Fruit fly (Drosophila melanogaster) whole organism, prepupa: ENCODE data around the gene CG32071.

Source experiments
- Blimp-1 ChIP-seq: fragments of 200-800 bp; sonication (Bioruptor generic); optimal IDR thresholded peaks from 3 replicates; lab custom pipeline; 2017; ENCODE audit warnings: missing biosample characterization, missing genetic modification characterization, mild to moderate bottlenecking, moderate library complexity, missing genetic modification reagents
- CG10669 ChIP-seq: fragments of 200-800 bp; sonication (Bioruptor generic); optimal IDR thresholded peaks from 3 replicates; lab custom pipeline; 2018; ENCODE audit warnings: missing biosample characterization, mild to moderate bottlenecking, missing genetic modification characterization, moderate library complexity
- CG11294 ChIP-seq: fragments of 200-800 bp; sonication (Bioruptor generic); IDR thresholded peaks from 2 replicates; pipeline ENCODE4 v1.3.6; 2022; ENCODE audit warnings: missing biosample characterization, missing genetic modification characterization
- CG11762 ChIP-seq: fragments of 200-800 bp; sonication (Bioruptor generic); optimal IDR thresholded peaks from 3 replicates; lab custom pipeline; 2016; ENCODE audit warnings: missing biosample characterization, missing genetic modification characterization; ENCODE audit not compliant: insufficient read depth
- CG15336 ChIP-seq: fragments of 200-800 bp; sonication (Bioruptor generic); IDR thresholded peaks from 2 replicates; pipeline ENCODE4 v1.3.6; 2022; ENCODE audit warnings: missing biosample characterization, missing genetic modification characterization
- CG1621 ChIP-seq: fragments of 200-800 bp; sonication (Bioruptor generic); optimal IDR thresholded peaks from 3 replicates; lab custom pipeline; 2018; ENCODE audit warnings: missing biosample characterization, mild to moderate bottlenecking, missing genetic modification characterization
- CG16779 ChIP-seq: fragments of 200-800 bp; sonication (Bioruptor generic); optimal IDR thresholded peaks from 3 replicates; lab custom pipeline; 2017; ENCODE audit warnings: missing biosample characterization, mild to moderate bottlenecking, missing genetic modification characterization
- CG31627 ChIP-seq: fragments of 200-800 bp; sonication (Bioruptor generic); optimal IDR thresholded peaks from 3 replicates; lab custom pipeline; 2016; ENCODE audit warnings: missing biosample characterization, missing genetic modification characterization
- CG32006 ChIP-seq: fragments of 200-800 bp; sonication (Bioruptor generic); optimal IDR thresholded peaks from 3 replicates; lab custom pipeline; 2017; ENCODE audit warnings: missing biosample characterization, mild to moderate bottlenecking, missing genetic modification characterization
- CG3919 ChIP-seq: fragments of 200-800 bp; sonication (Bioruptor generic); optimal IDR thresholded peaks from 3 replicates; lab custom pipeline; 2016; ENCODE audit warnings: missing biosample characterization, missing genetic modification characterization
- CG4318 ChIP-seq: fragments of 200-800 bp; sonication (Bioruptor generic); optimal IDR thresholded peaks from 3 replicates; lab custom pipeline; 2017; ENCODE audit warnings: missing biosample characterization, mild to moderate bottlenecking, missing genetic modification characterization
- CG6792 ChIP-seq: fragments of 200-800 bp; sonication (Bioruptor generic); optimal IDR thresholded peaks from 3 replicates; lab custom pipeline; 2016; ENCODE audit warnings: missing biosample characterization, missing genetic modification characterization
- CG6808 ChIP-seq: fragments of 200-800 bp; sonication (Bioruptor generic); optimal IDR thresholded peaks from 3 replicates; lab custom pipeline; 2017; ENCODE audit warnings: missing biosample characterization, missing genetic modification characterization, mild to moderate bottlenecking, moderate library complexity, missing genetic modification reagents
- CG6854 ChIP-seq: fragments of 200-800 bp; sonication (Bioruptor generic); optimal IDR thresholded peaks from 2 replicates; lab custom pipeline; 2017; ENCODE audit warnings: missing biosample characterization, mild to moderate bottlenecking, missing genetic modification characterization
- CG7368 ChIP-seq: fragments of 200-800 bp; sonication (Bioruptor generic); optimal IDR thresholded peaks from 3 replicates; lab custom pipeline; 2016; ENCODE audit warnings: missing biosample characterization, missing genetic modification characterization
- CG8119 ChIP-seq: fragments of 200-800 bp; sonication (Bioruptor generic); IDR thresholded peaks from 3 replicates; pipeline ENCODE4 v1.3.6; 2022; ENCODE audit warnings: missing biosample characterization, missing genetic modification characterization
- CG8319 ChIP-seq: fragments of 200-800 bp; sonication (Bioruptor generic); optimal IDR thresholded peaks from 3 replicates; lab custom pipeline; 2016; ENCODE audit warnings: missing biosample characterization, missing genetic modification characterization
- CG8632 ChIP-seq: fragments of 200-800 bp; sonication (Bioruptor generic); optimal IDR thresholded peaks from 3 replicates; lab custom pipeline; 2016; ENCODE audit warnings: missing biosample characterization, missing genetic modification characterization
- CG9139 ChIP-seq: fragments of 200-800 bp; sonication (Bioruptor generic); optimal IDR thresholded peaks from 3 replicates; lab custom pipeline; 2017; ENCODE audit warnings: missing biosample characterization, mild to moderate bottlenecking, missing genetic modification characterization
- Eip75B ChIP-seq: fragments of 200-800 bp; sonication (Bioruptor generic); optimal IDR thresholded peaks from 3 replicates; lab custom pipeline; 2016; ENCODE audit warnings: missing biosample characterization, missing genetic modification characterization
- Eip78C ChIP-seq: fragments of 200-800 bp; sonication (Bioruptor generic); peaks from one replicate; lab custom pipeline; 2016; ENCODE audit warnings: missing biosample characterization, missing genetic modification characterization
- Eip93F ChIP-seq: fragments of 200-800 bp; sonication (Bioruptor generic); optimal IDR thresholded peaks from 2 replicates; lab custom pipeline; 2016; ENCODE audit warnings: missing biosample characterization, mild to moderate bottlenecking, missing genetic modification characterization
- Ets21C ChIP-seq: fragments of 200-800 bp; sonication (Bioruptor generic); optimal IDR thresholded peaks from 3 replicates; lab custom pipeline; 2016; ENCODE audit warnings: missing biosample characterization, missing genetic modification characterization
- Ets96B ChIP-seq: fragments of 200-800 bp; optimal IDR thresholded peaks from 2 replicates; lab custom pipeline; 2019; ENCODE audit warnings: missing biosample characterization, mild to moderate bottlenecking, missing genetic modification characterization, moderate library complexity
- Hr38 ChIP-seq: sonication (Bioruptor generic); optimal IDR thresholded peaks from 2 replicates; lab custom pipeline; 2016; ENCODE audit warnings: missing biosample characterization, missing genetic modification characterization
- Hr39 ChIP-seq: fragments of 200-800 bp; sonication (Bioruptor generic); optimal IDR thresholded peaks from 2 replicates; lab custom pipeline; 2016; ENCODE audit warnings: missing biosample characterization, missing genetic modification characterization
- Hr4 ChIP-seq: fragments of 200-800 bp; sonication (Bioruptor generic); optimal IDR thresholded peaks from 3 replicates; lab custom pipeline; 2016; ENCODE audit warnings: missing biosample characterization, missing genetic modification characterization
- Lpt ChIP-seq: fragments of 200-800 bp; sonication (Bioruptor generic); optimal IDR thresholded peaks from 3 replicates; lab custom pipeline; 2016; ENCODE audit warnings: missing biosample characterization, missing genetic modification characterization
- OdsH ChIP-seq: fragments of 200-800 bp; sonication (Bioruptor generic); optimal IDR thresholded peaks from 3 replicates; lab custom pipeline; 2016; ENCODE audit warnings: missing biosample characterization, missing genetic modification characterization
- Sox102F ChIP-seq: fragments of 200-800 bp; sonication (Bioruptor generic); optimal IDR thresholded peaks from 2 replicates; lab custom pipeline; 2016; ENCODE audit warnings: missing biosample characterization, mild to moderate bottlenecking, missing genetic modification characterization
- Sox15 ChIP-seq: fragments of 200-800 bp; sonication (Bioruptor generic); optimal IDR thresholded peaks from 3 replicates; lab custom pipeline; 2016; ENCODE audit warnings: missing biosample characterization, missing genetic modification characterization
- achi ChIP-seq: fragments of 200-800 bp; sonication (Bioruptor generic); optimal IDR thresholded peaks from 3 replicates; lab custom pipeline; 2016; ENCODE audit warnings: missing biosample characterization, missing genetic modification characterization
- dac ChIP-seq: fragments of 200-800 bp; sonication (Bioruptor generic); optimal IDR thresholded peaks from 2 replicates; lab custom pipeline; 2017; ENCODE audit warnings: missing biosample characterization, mild to moderate bottlenecking, missing genetic modification characterization
- dsx ChIP-seq: fragments of 200-800 bp; optimal IDR thresholded peaks from 3 replicates; lab custom pipeline; 2019; ENCODE audit warnings: missing biosample characterization, mild to moderate bottlenecking, missing genetic modification characterization, moderate library complexity; ENCODE audit not compliant: poor library complexity, severe bottlenecking
- eg ChIP-seq: fragments of 200-800 bp; sonication (Bioruptor generic); IDR thresholded peaks from 3 replicates; pipeline ENCODE4 v1.3.6; 2022; ENCODE audit warnings: missing biosample characterization, missing genetic modification characterization
- fd59A ChIP-seq: fragments of 200-800 bp; sonication (Bioruptor generic); optimal IDR thresholded peaks from 2 replicates; lab custom pipeline; 2017; ENCODE audit warnings: missing biosample characterization, mild to moderate bottlenecking, missing genetic modification characterization, missing genetic modification reagents
- fkh ChIP-seq: fragments of 200-800 bp; sonication (Bioruptor generic); optimal IDR thresholded peaks from 3 replicates; lab custom pipeline; 2017; ENCODE audit warnings: missing biosample characterization, mild to moderate bottlenecking, missing genetic modification characterization, moderate library complexity
- lz ChIP-seq: fragments of 200-800 bp; sonication (Bioruptor generic); optimal IDR thresholded peaks from 3 replicates; lab custom pipeline; 2016; ENCODE audit warnings: missing biosample characterization, missing genetic modification characterization
- net ChIP-seq: fragments of 200-800 bp; sonication (Bioruptor generic); optimal IDR thresholded peaks from 3 replicates; lab custom pipeline; 2016; ENCODE audit warnings: missing biosample characterization, missing genetic modification characterization
- pdm3 ChIP-seq: fragments of 200-800 bp; sonication (Bioruptor generic); optimal IDR thresholded peaks from 3 replicates; lab custom pipeline; 2016; ENCODE audit warnings: missing biosample characterization, missing genetic modification characterization
- spab ChIP-seq: fragments of 200-800 bp; sonication (Bioruptor generic); optimal IDR thresholded peaks from 2 replicates; lab custom pipeline; 2017; ENCODE audit warnings: missing biosample characterization, mild to moderate bottlenecking, missing genetic modification characterization, missing genetic modification reagents
- ss ChIP-seq, 2 experiments: fragments of 200-800 bp; sonication (Bioruptor generic); optimal IDR thresholded peaks; 2 replicates in 1 of 2; 3 replicates in 1 of 2; lab custom pipeline; 2017 to 2018; ENCODE audit warnings: mild to moderate bottlenecking in 2 of 2, missing biosample characterization in 2 of 2, missing genetic modification characterization in 2 of 2, moderate library complexity in 1 of 2
- svp ChIP-seq: fragments of 200-800 bp; sonication (Bioruptor generic); peaks from one replicate; lab custom pipeline; 2016; ENCODE audit warnings: missing biosample characterization, missing genetic modification characterization
- topi ChIP-seq: fragments of 200-800 bp; sonication (Bioruptor generic); optimal IDR thresholded peaks from 3 replicates; lab custom pipeline; 2016; ENCODE audit warnings: missing biosample characterization, missing genetic modification characterization
- vri ChIP-seq: fragments of 200-800 bp; sonication (Bioruptor generic); optimal IDR thresholded peaks from 3 replicates; lab custom pipeline; 2016; ENCODE audit warnings: missing biosample characterization, mild to moderate bottlenecking, missing genetic modification characterization

The CG32071 gene

DNA sequence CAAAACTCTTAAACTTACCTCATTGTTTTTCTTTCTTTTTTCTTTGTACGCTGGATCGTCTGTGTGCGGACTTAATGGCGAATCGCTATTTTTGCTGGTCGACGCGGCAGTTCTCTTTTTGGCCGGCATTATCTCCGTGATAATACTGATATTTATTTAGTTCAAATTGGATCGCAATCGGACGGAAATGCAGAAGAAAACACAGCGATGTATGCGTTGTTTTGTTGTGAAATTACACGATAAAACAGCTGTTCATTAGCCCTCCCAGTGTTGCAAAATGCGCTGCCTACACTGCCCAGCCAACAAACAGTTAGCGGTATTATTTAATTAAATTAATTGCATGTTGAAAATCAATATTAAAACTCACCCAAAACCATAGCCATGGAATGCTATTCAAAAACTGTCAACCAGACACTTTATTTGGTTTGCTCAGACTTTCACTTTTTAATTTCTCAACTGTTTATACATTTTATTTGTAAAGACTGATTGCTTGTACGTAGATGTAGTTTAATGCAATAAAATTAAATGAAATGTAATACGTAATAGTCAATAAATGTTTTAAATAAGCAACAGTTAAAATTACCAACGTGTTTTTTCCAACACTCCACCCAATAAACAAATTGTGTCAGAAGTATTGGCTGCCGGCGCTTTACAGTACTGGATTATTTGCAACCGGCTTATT is 5.5 kb downstream of the CG32071 start, which contains the start of the genes Irbp18 and APP-BP1 (continued):
- peak; percentile 95 for TF ChIP-seq net (GFP tag; lab: Kevin White, UChicago)
- TF ChIP-seq pdm3 = peak; percentile 97
- peak; percentile 92 for TF ChIP-seq CG8632 (GFP tag; lab: Kevin White, UChicago)
- TF ChIP-seq Ets96B (tag; lab: Kevin White, UChicago) = peak; percentile 90
- peak; percentile 93 for TF ChIP-seq CG6792 (GFP tag; lab: Kevin White, UChicago)
- TF ChIP-seq ss (GFP tag; optimal IDR thresholded peaks at IDR 0.05; lab: Kevin White, UChicago) = peak in 1 of 2 experiments; percentile 90
- peak; percentile 90 for TF ChIP-seq dac
- peak; percentile 83 for TF ChIP-seq CG6854 (GFP tag; lab: Kevin White, UChicago)
- TF ChIP-seq lz (GFP tag; lab: Kevin White, UChicago) = peak; percentile 97
- TF ChIP-seq topi (GFP tag; lab: Kevin White, UChicago) = peak; percentile 97
- TF ChIP-seq CG9139 (GFP tag; lab: Kevin White, UChicago) = peak; percentile 79
- peak; percentile 87 for TF ChIP-seq CG6808 (GFP tag; lab: Kevin White, UChicago)
- TF ChIP-seq Sox15 (GFP tag; lab: Kevin White, UChicago) = peak; percentile 94
- peak; percentile 92 for TF ChIP-seq Lpt
- TF ChIP-seq fkh (GFP tag; lab: Kevin White, UChicago) = peak; percentile 84
- peak; percentile 87 for TF ChIP-seq Blimp-1 (GFP tag; lab: Kevin White, UChicago)
- TF ChIP-seq eg (GFP tag; lab: Robert Waterston, UW) = peak; percentile 92
- TF ChIP-seq CG16779 (tag; lab: Kevin White, UChicago) = peak; percentile 88
- TF ChIP-seq Hr4 (GFP tag; lab: Kevin White, UChicago) = peak; percentile 97
- peak; percentile 88 for TF ChIP-seq CG1621 (tag; lab: Kevin White, UChicago)
- peak; percentile 87 for TF ChIP-seq dsx (GFP tag; lab: Kevin White, UChicago)
- peak; percentile 97 for TF ChIP-seq CG32006 (GFP tag; lab: Kevin White, UChicago)
- TF ChIP-seq CG8119 (GFP tag; lab: Robert Waterston, UW) = peak; percentile 90
- TF ChIP-seq CG31627 (GFP tag; lab: Kevin White, UChicago) = peak; percentile 97
- peak; percentile 93 for TF ChIP-seq Ets21C (GFP tag; lab: Kevin White, UChicago)
- TF ChIP-seq CG4318 (GFP tag; lab: Kevin White, UChicago) = peak; percentile 93
- peak; percentile 95 for TF ChIP-seq vri (GFP tag; lab: Kevin White, UChicago)
- TF ChIP-seq fd59A (GFP tag; lab: Kevin White, UChicago) = peak; percentile 92
- peak; percentile 71 for TF ChIP-seq Hr38 (GFP tag; lab: Kevin White, UChicago)
- peak; percentile 92 for TF ChIP-seq Eip93F
- TF ChIP-seq CG10669 (GFP tag; lab: Kevin White, UChicago) = peak; percentile 94
- peak; percentile 95 for TF ChIP-seq CG3919
- TF ChIP-seq Sox102F = peak; percentile 97
- peak; percentile 96 for TF ChIP-seq Eip75B (GFP tag; lab: Kevin White, UChicago)
- TF ChIP-seq CG11762 = peak; percentile 96

DNA sequence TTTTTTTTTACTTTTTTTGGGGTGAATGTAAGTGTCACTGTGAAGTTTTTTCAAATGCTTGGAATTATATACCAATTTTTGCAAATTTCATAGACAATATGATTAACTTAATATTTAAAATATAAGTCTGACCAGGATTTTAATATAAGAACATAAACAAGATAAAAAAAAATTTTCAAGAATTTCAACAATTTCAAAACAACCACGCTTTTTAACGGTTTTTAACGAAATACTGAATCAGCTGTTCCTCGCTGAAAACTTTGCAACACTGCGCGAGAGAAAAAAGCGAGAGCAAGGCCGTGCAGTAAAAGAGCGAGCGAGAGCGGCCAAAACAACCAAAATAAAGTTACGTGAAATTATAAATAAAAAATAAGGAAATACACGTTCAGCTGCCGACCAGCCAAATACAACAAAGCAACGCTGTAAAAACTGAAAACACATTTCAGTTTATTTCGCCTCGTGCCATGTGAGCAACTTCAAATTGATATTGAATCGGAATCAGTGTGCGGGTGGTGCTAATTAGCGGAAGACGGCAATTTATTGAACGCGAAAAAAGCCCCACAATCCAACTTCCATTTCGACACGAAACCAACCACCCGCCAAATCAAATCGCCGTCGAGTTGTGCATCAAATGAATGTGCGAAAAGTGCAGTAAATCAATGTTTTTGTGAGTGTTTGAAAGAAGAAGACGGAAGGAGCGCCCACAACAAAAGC is 7.3 kb downstream of the CG32071 start, which contains the start of the genes CG46439, Iyd and CG33947:
CG46439 (minus strand) TSS at position 51 of the 714 bp plus-strand sequence.
Iyd (minus strand) TSS at position 51 of the 714 bp plus-strand sequence.
CG33947 (plus strand) TSS at position 302 of the 714 bp plus-strand sequence.
- peak; percentile 59 for TF ChIP-seq CG3919
- peak; percentile 83 for TF ChIP-seq Eip78C (GFP tag; lab: Kevin White, UChicago)
- peak; percentile 18 for TF ChIP-seq dac
- peak; percentile 65 for TF ChIP-seq Ets96B (tag; lab: Kevin White, UChicago)
- TF ChIP-seq Lpt = peak; percentile 69
- peak; percentile 36 for TF ChIP-seq pdm3
- peak; percentile 30 for TF ChIP-seq OdsH (GFP tag; lab: Kevin White, UChicago)
- peak; percentile 80 for TF ChIP-seq CG15336 (GFP tag; lab: Robert Waterston, UW)
- no peak for TF ChIP-seq Hr39
- peak; percentile 31 for TF ChIP-seq CG7368
- peak; percentile 70 for TF ChIP-seq spab
- peak; percentile 67 for TF ChIP-seq CG10669 (GFP tag; lab: Kevin White, UChicago)
- peak; percentile 27 for TF ChIP-seq achi (GFP tag; lab: Kevin White, UChicago)
- TF ChIP-seq Eip75B (GFP tag; lab: Kevin White, UChicago) = peak; percentile 67
- TF ChIP-seq Sox15 (GFP tag; lab: Kevin White, UChicago) = no peak
- peak; percentile 84; the same call in 2 of the 3 replicates for TF ChIP-seq CG8119 (GFP tag; lab: Robert Waterston, UW)
- no peak for TF ChIP-seq Ets21C (GFP tag; lab: Kevin White, UChicago)
- TF ChIP-seq CG4318 (GFP tag; lab: Kevin White, UChicago) = no peak
- TF ChIP-seq eg (GFP tag; lab: Robert Waterston, UW) = peak; percentile 90
- peak; percentile 79 for TF ChIP-seq vri (GFP tag; lab: Kevin White, UChicago)
- TF ChIP-seq topi (GFP tag; lab: Kevin White, UChicago) = peak; percentile 51
- peak; percentile 47 for TF ChIP-seq svp
- no peak; the same call in 1 of the 2 replicates for TF ChIP-seq CG11294 (GFP tag; lab: Robert Waterston, UW)
- no peak for TF ChIP-seq CG8319 (GFP tag; lab: Kevin White, UChicago)
- peak; percentile 91 for TF ChIP-seq CG6854 (GFP tag; lab: Kevin White, UChicago)
- peak; percentile 30 for TF ChIP-seq net (GFP tag; lab: Kevin White, UChicago)
